Fruit fly (Drosophila melanogaster) whole organism, embryonic: ENCODE data around the gene Claspin.

ENCODE experiments used
- Ada2b ChIP-seq: fragments of 200-800 bp; sonication (Bioruptor generic); IDR thresholded peaks from 2 replicates; pipeline ENCODE4 v1.3.6; 2022; ENCODE audit warnings: missing biosample characterization, missing genetic modification characterization
- Asciz ChIP-seq: fragments of 200-800 bp; sonication (Bioruptor generic); optimal IDR thresholded peaks from 2 replicates; lab custom pipeline; 2017; ENCODE audit warnings: missing biosample characterization, mild to moderate bottlenecking, missing genetic modification characterization, missing genetic modification reagents
- Blimp-1 ChIP-seq: fragments of 200-800 bp; sonication (Bioruptor generic); optimal IDR thresholded peaks from 3 replicates; lab custom pipeline; 2018; ENCODE audit warnings: missing biosample characterization, missing genetic modification characterization, mild to moderate bottlenecking, moderate library complexity, missing genetic modification reagents
- C15 ChIP-seq: fragments of 200-800 bp; sonication (Bioruptor generic); IDR thresholded peaks from 3 replicates; pipeline ENCODE4 v1.3.6; 2022; ENCODE audit warnings: missing biosample characterization, missing genetic modification characterization
- CG11247 ChIP-seq: fragments of 200-800 bp; sonication (Bioruptor generic); IDR thresholded peaks from 2 replicates; pipeline ENCODE4 v1.3.6; 2022; ENCODE audit warnings: missing biosample characterization, missing genetic modification characterization
- CG13123 ChIP-seq: fragments of 200-800 bp; sonication (Bioruptor generic); optimal IDR thresholded peaks from 2 replicates; lab custom pipeline; 2016; ENCODE audit warnings: missing biosample characterization, missing genetic modification characterization
- CG14965 ChIP-seq: fragments of 200-800 bp; sonication (Bioruptor generic); optimal IDR thresholded peaks from 2 replicates; lab custom pipeline; 2016; ENCODE audit warnings: missing biosample characterization, missing genetic modification characterization, borderline replicate concordance
- CG17361 ChIP-seq: fragments of 200-800 bp; sonication (Bioruptor generic); IDR thresholded peaks from 3 replicates; pipeline ENCODE4 v1.3.6; 2022; ENCODE audit warnings: missing biosample characterization, missing genetic modification characterization
- CG2116 ChIP-seq: fragments of 200-800 bp; sonication (Bioruptor generic); optimal IDR thresholded peaks from 3 replicates; lab custom pipeline; 2018; ENCODE audit warnings: missing biosample characterization, mild to moderate bottlenecking, missing genetic modification characterization
- CG2199 ChIP-seq: fragments of 200-800 bp; sonication (Bioruptor generic); IDR thresholded peaks from 3 replicates; pipeline ENCODE4 v1.3.6; 2022; ENCODE audit warnings: missing biosample characterization, missing genetic modification characterization
- CG4328 ChIP-seq: fragments of 200-800 bp; sonication (Bioruptor generic); optimal IDR thresholded peaks from 3 replicates; lab custom pipeline; 2017; ENCODE audit warnings: missing biosample characterization, missing genetic modification reagents, missing genetic modification characterization
- CG7357 ChIP-seq: fragments of 200-800 bp; sonication (Bioruptor generic); IDR thresholded peaks from 3 replicates; pipeline ENCODE4 v1.3.6; 2022; ENCODE audit warnings: missing biosample characterization, missing genetic modification characterization
- CG8290 ChIP-seq, 3 experiments: fragments of 200-800 bp; sonication (Bioruptor generic); optimal IDR thresholded peaks; 2 replicates each; lab custom pipeline; 2016 to 2019; ENCODE audit warnings: missing biosample characterization in 3 of 3, missing genetic modification characterization in 3 of 3, mild to moderate bottlenecking in 2 of 3, moderate library complexity in 1 of 3
- CG9932 ChIP-seq: fragments of 200-800 bp; sonication (Bioruptor generic); IDR thresholded peaks from 2 replicates; pipeline ENCODE4 v1.3.6; 2022; ENCODE audit warnings: missing biosample characterization, missing genetic modification characterization
- D19B ChIP-seq: fragments of 200-800 bp; sonication (Bioruptor generic); optimal IDR thresholded peaks from 2 replicates; lab custom pipeline; 2017; ENCODE audit warnings: missing biosample characterization, mild to moderate bottlenecking, missing genetic modification characterization
- Dref ChIP-seq: fragments of 200-800 bp; sonication (Bioruptor generic); IDR thresholded peaks from 2 replicates; pipeline ENCODE4 v1.3.6; 2022; ENCODE audit warnings: missing biosample characterization, missing genetic modification characterization
- GATAe ChIP-seq: fragments of 200-800 bp; sonication (Bioruptor generic); conservative IDR thresholded peaks from 2 replicates; pipeline ENCODE4 v1.3.6; 2022; ENCODE audit warnings: missing biosample characterization, missing genetic modification characterization
- Hand ChIP-seq: fragments of 200-800 bp; sonication (Bioruptor generic); optimal IDR thresholded peaks from 2 replicates; lab custom pipeline; 2017; ENCODE audit warnings: mild to moderate bottlenecking, missing biosample characterization, missing genetic modification reagents, missing genetic modification characterization
- Myb ChIP-seq: fragments of 200-800 bp; sonication (Bioruptor generic); optimal IDR thresholded peaks from 2 replicates; lab custom pipeline; 2016; ENCODE audit warnings: missing biosample characterization, missing genetic modification characterization
- NFAT ChIP-seq: fragments of 200-800 bp; sonication (Bioruptor generic); IDR thresholded peaks from 2 replicates; pipeline ENCODE4 v1.3.6; 2022; ENCODE audit warnings: missing biosample characterization, missing genetic modification characterization
- Nf-YA ChIP-seq: fragments of 200-800 bp; sonication (Bioruptor generic); IDR thresholded peaks from 2 replicates; pipeline ENCODE4 v1.3.6; 2022; ENCODE audit warnings: missing biosample characterization, missing genetic modification characterization
- NfI ChIP-seq: fragments of 200-800 bp; sonication (Bioruptor generic); optimal IDR thresholded peaks from 3 replicates; lab custom pipeline; 2018; ENCODE audit warnings: missing biosample characterization, mild to moderate bottlenecking, missing genetic modification characterization, moderate library complexity
- Oli ChIP-seq: fragments of 200-800 bp; sonication (Bioruptor generic); optimal IDR thresholded peaks from 2 replicates; lab custom pipeline; 2018; ENCODE audit warnings: missing biosample characterization, mild to moderate bottlenecking, missing genetic modification characterization, moderate library complexity
- Six4 ChIP-seq: fragments of 200-800 bp; sonication (Bioruptor generic); optimal IDR thresholded peaks from 2 replicates; lab custom pipeline; 2016; ENCODE audit warnings: missing biosample characterization, missing genetic modification characterization
- TFAM ChIP-seq: fragments of 200-800 bp; sonication (Bioruptor generic); optimal IDR thresholded peaks from 2 replicates; lab custom pipeline; 2017; ENCODE audit warnings: missing biosample characterization, missing genetic modification characterization, inconsistent platforms
- abd-A ChIP-seq: fragments of 200-800 bp; sonication (Bioruptor generic); optimal IDR thresholded peaks from 3 replicates; lab custom pipeline; 2019; ENCODE audit warnings: missing biosample characterization, mild to moderate bottlenecking, missing genetic modification characterization, moderate library complexity
- bowl ChIP-seq: fragments of 200-800 bp; sonication (Bioruptor generic); IDR thresholded peaks from 2 replicates; pipeline ENCODE4 v1.3.6; 2022; ENCODE audit warnings: missing biosample characterization, missing genetic modification characterization
- bsh ChIP-seq, 2 experiments: fragments of 200-800 bp; sonication (Bioruptor generic); optimal IDR thresholded peaks; 2 replicates each; lab custom pipeline; 2017 to 2018; ENCODE audit warnings: mild to moderate bottlenecking in 2 of 2, missing biosample characterization in 2 of 2, missing genetic modification characterization in 2 of 2, moderate library complexity in 1 of 2
- chif ChIP-seq, 2 experiments: fragments of 200-800 bp; sonication (Bioruptor generic); optimal IDR thresholded peaks; 3 replicates each; lab custom pipeline; 2016; ENCODE audit warnings: missing biosample characterization in 2 of 2, missing genetic modification characterization in 2 of 2
- chinmo ChIP-seq: fragments of 200-800 bp; sonication (Bioruptor generic); IDR thresholded peaks from 4 replicates; pipeline ENCODE4 v1.3.6; 2022; ENCODE audit warnings: missing biosample characterization, missing genetic modification characterization; ENCODE audit not compliant: partially characterized antibody
- dan ChIP-seq: fragments of 200-800 bp; sonication (Bioruptor generic); IDR thresholded peaks from 2 replicates; pipeline ENCODE4 v1.3.6; 2022; ENCODE audit warnings: missing biosample characterization, missing genetic modification characterization
- dysf ChIP-seq: fragments of 200-800 bp; sonication (Bioruptor generic); IDR thresholded peaks from 3 replicates; pipeline ENCODE4 v1.3.6; 2022; ENCODE audit warnings: missing biosample characterization, missing genetic modification characterization
- en ChIP-seq: fragments of 200-800 bp; sonication (Bioruptor generic); optimal IDR thresholded peaks from 2 replicates; lab custom pipeline; 2016; ENCODE audit warnings: missing biosample characterization, missing genetic modification characterization
- jigr1 ChIP-seq: fragments of 200-800 bp; sonication (Bioruptor generic); IDR thresholded peaks from 3 replicates; pipeline ENCODE4 v1.3.6; 2022; ENCODE audit warnings: missing biosample characterization, missing genetic modification characterization
- kah ChIP-seq: fragments of 200-800 bp; sonication (Bioruptor generic); optimal IDR thresholded peaks from 2 replicates; lab custom pipeline; 2018; ENCODE audit warnings: missing biosample characterization, mild to moderate bottlenecking, missing genetic modification characterization
- klu ChIP-seq: fragments of 200-800 bp; sonication (Bioruptor generic); IDR thresholded peaks from 2 replicates; pipeline ENCODE4 v1.3.6; 2022; ENCODE audit warnings: missing biosample characterization, missing genetic modification characterization
- lov ChIP-seq, 2 experiments: fragments of 200-800 bp in 1 of 2; fragments of >200 bp in 1 of 2; sonication (Bioruptor generic) in 1 of 2; IDR thresholded peaks in 1 of 2; optimal IDR thresholded peaks in 1 of 2; 2 replicates in 1 of 2; 3 replicates in 1 of 2; pipeline versions ENCODE4 v1.3.6 to Lab custom; 2017 to 2022; ENCODE audit warnings: missing biosample characterization in 1 of 2, missing genetic modification characterization in 1 of 2
- nerfin-2 ChIP-seq: fragments of 200-800 bp; sonication (Bioruptor generic); IDR thresholded peaks from 2 replicates; pipeline ENCODE4 v1.3.6; 2022; ENCODE audit warnings: missing biosample characterization, missing genetic modification characterization; ENCODE audit not compliant: partially characterized antibody
- odd ChIP-seq: fragments of 200-800 bp; sonication (Bioruptor generic); optimal IDR thresholded peaks from 2 replicates; lab custom pipeline; 2017; ENCODE audit warnings: missing biosample characterization, mild to moderate bottlenecking, missing genetic modification characterization
- ranshi ChIP-seq: fragments of 200-800 bp; sonication (Bioruptor generic); IDR thresholded peaks from 2 replicates; pipeline ENCODE4 v1.3.6; 2022; ENCODE audit warnings: missing biosample characterization, missing genetic modification characterization
- run ChIP-seq: fragments of 200-800 bp; sonication (Bioruptor generic); optimal IDR thresholded peaks from 3 replicates; lab custom pipeline; 2018; ENCODE audit warnings: missing biosample characterization, mild to moderate bottlenecking, missing genetic modification characterization
- slbo ChIP-seq: fragments of 200-800 bp; sonication (Bioruptor generic); IDR thresholded peaks from 2 replicates; pipeline ENCODE4 v1.3.6; 2022; ENCODE audit warnings: missing biosample characterization, missing genetic modification characterization
- so ChIP-seq: fragments of 200-800 bp; sonication (Bioruptor generic); IDR thresholded peaks from 3 replicates; pipeline ENCODE4 v1.3.6; 2022; ENCODE audit warnings: missing biosample characterization, missing genetic modification characterization
- sqz ChIP-seq: fragments of 200-800 bp; sonication (Bioruptor generic); optimal IDR thresholded peaks from 3 replicates; lab custom pipeline; 2018; ENCODE audit warnings: missing biosample characterization, mild to moderate bottlenecking, missing genetic modification characterization
- sug ChIP-seq: fragments of 200-800 bp; optimal IDR thresholded peaks from 2 replicates; lab custom pipeline; 2019; ENCODE audit warnings: missing biosample characterization, mild to moderate bottlenecking, missing genetic modification characterization, moderate library complexity
- trh ChIP-seq: fragments of 200-800 bp; sonication (Bioruptor generic); optimal IDR thresholded peaks from 2 replicates; lab custom pipeline; 2016; ENCODE audit warnings: missing biosample characterization, missing genetic modification characterization

Gene Claspin

dm6 chr3L:4269920-4270319 lies 43.4 kb upstream of the Claspin start (continued):
- TF ChIP-seq chif (GFP tag; optimal IDR thresholded peaks at IDR 0.05; lab: Kevin White, UChicago) (no peak), GATAe (GFP tag; lab: Robert Waterston, UW) (no peak), sug (tag; lab: Kevin White, UChicago) (no peak), NfI (GFP tag; lab: Kevin White, UChicago) (peak; percentile 65), so (GFP tag; lab: Robert Waterston, UW) (peak; percentile 59; the same call in 2 of the 3 replicates), Hand (GFP tag; lab: Kevin White, UChicago) (peak; percentile 35), slbo (GFP tag; lab: Robert Waterston, UW) (no peak; the same call in none of the 2 replicates), D19B (GFP tag; lab: Kevin White, UChicago) (no peak)
- TF ChIP-seq, all 482 proteins: peak for 242

DNA sequence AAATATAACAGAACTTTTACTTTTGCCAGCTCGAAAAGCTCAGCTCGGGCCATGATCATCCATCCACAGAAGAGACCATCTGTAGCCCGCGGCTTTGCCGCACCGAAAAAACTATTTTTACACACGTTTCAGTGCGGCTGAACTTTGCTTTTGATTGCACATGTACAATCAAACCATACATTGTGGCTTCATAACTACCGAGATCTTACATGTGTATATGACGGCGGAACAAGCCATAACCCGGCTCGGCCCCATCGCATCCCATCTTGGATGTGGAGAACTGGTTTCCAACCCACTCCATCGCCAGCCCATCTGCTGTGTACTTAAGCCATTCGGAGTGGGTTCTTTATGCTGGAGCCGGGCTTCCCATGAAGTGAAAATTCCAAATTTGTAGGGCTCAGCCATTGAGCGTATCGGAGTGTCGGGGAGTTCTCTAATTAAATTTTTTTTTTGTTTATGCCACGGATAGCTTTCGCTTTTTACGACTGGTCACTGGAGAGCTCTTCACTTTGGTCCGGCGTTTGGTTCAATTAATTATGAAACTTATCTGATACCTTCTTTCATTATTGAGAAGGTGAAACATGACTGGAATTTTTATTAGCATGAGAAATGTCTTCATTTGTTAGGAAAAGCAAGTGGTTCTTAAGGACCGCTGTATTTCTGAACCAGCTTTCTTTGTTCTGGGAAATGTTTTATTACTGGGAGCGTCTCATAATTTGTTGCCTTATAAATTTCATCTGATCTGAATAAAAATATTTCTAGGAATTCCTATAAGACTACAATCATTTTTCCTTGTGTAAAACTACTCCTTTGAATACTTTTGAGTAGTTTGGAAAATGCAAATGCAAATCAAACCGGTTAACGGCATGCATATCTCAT lies 42.1 kb upstream of the Claspin start:
- TF ChIP-seq klu (GFP tag; lab: Robert Waterston, UW) (no peak), Asciz (GFP tag; lab: Kevin White, UChicago) (no peak), Nf-YA (GFP tag; lab: Robert Waterston, UW) (no peak), CG9932 (GFP tag; lab: Robert Waterston, UW) (no peak), Blimp-1 (GFP tag; lab: Kevin White, UChicago) (peak; percentile 96), en (GFP tag; lab: Kevin White, UChicago) (no peak), bsh (GFP tag; optimal IDR thresholded peaks at IDR 0.05; lab: Kevin White, UChicago) (peak in 1 of 2 experiments; percentile 11), CG8290 (GFP tag; optimal IDR thresholded peaks at IDR 0.05; lab: Kevin White, UChicago) (no peak), CG8290 (tag; optimal IDR thresholded peaks at IDR 0.05; lab: Kevin White, UChicago) (no peak), nerfin-2 (peak; percentile 26; the same call in 1 of the 2 replicates), NFAT (GFP tag; lab: Robert Waterston, UW) (no peak), CG7357 (GFP tag; lab: Robert Waterston, UW) (no peak), CG13123 (GFP tag; lab: Kevin White, UChicago) (no peak), abd-A (tag; lab: Kevin White, UChicago) (no peak), dysf (GFP tag; lab: Robert Waterston, UW) (no peak), Myb (GFP tag; lab: Kevin White, UChicago) (no peak), CG14965 (no peak), sqz (GFP tag; lab: Kevin White, UChicago) (peak; percentile 41), dan (GFP tag; lab: Robert Waterston, UW) (no peak), TFAM (GFP tag; lab: Kevin White, UChicago) (no peak), lov (optimal IDR thresholded peaks at IDR 0.05; lab: Kevin White, UChicago) (no peak), lov (GFP tag; IDR thresholded peaks at IDR 0.05; lab: Robert Waterston, UW) (no peak), CG17361 (GFP tag; lab: Robert Waterston, UW) (no peak), kah (GFP tag; lab: Kevin White, UChicago) (no peak), trh (GFP tag; lab: Kevin White, UChicago) (no peak), Six4 (GFP tag; lab: Kevin White, UChicago) (no peak), bowl (no peak), Ada2b (GFP tag; lab: Robert Waterston, UW) (no peak), CG4328 (GFP tag; lab: Kevin White, UChicago) (no peak), jigr1 (GFP tag; lab: Robert Waterston, UW) (no peak), chinmo (GFP tag; lab: Robert Waterston, UW) (0 out of 4 replicates have a peak, but pooled peaks have one; percentile 41), CG11247 (GFP tag; lab: Robert Waterston, UW) (no peak), Dref (no peak), CG2199 (GFP tag; lab: Robert Waterston, UW) (0 out of 3 replicates have a peak, but pooled peaks have one; percentile 30), ranshi (GFP tag; lab: Robert Waterston, UW) (no peak), CG2116 (no peak), Oli (tag; lab: Kevin White, UChicago) (no peak), C15 (GFP tag; lab: Robert Waterston, UW) (no peak), odd (GFP tag; lab: Kevin White, UChicago) (no peak), Hand (GFP tag; lab: Kevin White, UChicago) (no peak), run (tag; lab: Kevin White, UChicago) (no peak)
